Worm (Caenorhabditis elegans) whole organism, L1 larva: ENCODE data around the gene vha-20.

ENCODE experiments used
- aha-1 ChIP-seq: fragments of 150-350 bp; optimal IDR thresholded peaks from 2 replicates; lab custom pipeline; 2014; ENCODE audit warnings: missing biosample characterization, missing genetic modification characterization
- ceh-8 ChIP-seq: fragments of 200-800 bp; sonication (Bioruptor generic); optimal IDR thresholded peaks from 2 replicates; lab custom pipeline; 2018; ENCODE audit warnings: mild to moderate bottlenecking, missing genetic modification characterization, moderate library complexity, missing compliant biosample characterization
- ceh-82 ChIP-seq, 3 experiments: fragments of 150-350 bp in 1 of 3; sonication (generic microtip) in 2 of 3; optimal IDR thresholded peaks; 2 replicates each; lab custom pipeline; 2014 to 2017; ENCODE audit warnings: missing biosample characterization in 3 of 3, missing genetic modification characterization in 3 of 3
- dpl-1 ChIP-seq, 3 experiments: fragments of 150-350 bp in 2 of 3; sonication (generic microtip) in 1 of 3; optimal IDR thresholded peaks; 2 replicates each; lab custom pipeline; 2014 to 2017; ENCODE audit warnings: missing biosample characterization in 3 of 3, missing genetic modification characterization in 3 of 3, missing genetic modification reagents in 3 of 3
- dsc-1 ChIP-seq: sonication (generic microtip); optimal IDR thresholded peaks from 2 replicates; lab custom pipeline; 2016; ENCODE audit warnings: mild to moderate bottlenecking, missing genetic modification characterization, missing compliant biosample characterization
- efl-1 ChIP-seq, 4 experiments: fragments of 150-350 bp; optimal IDR thresholded peaks in 3 of 4; peaks in 1 of 4; 1 replicate in 1 of 4; 2 replicates in 3 of 4; lab custom pipeline; 2014; ENCODE audit warnings: missing biosample characterization in 2 of 4, missing genetic modification characterization in 2 of 4, missing genetic modification reagents in 2 of 4
- efl-3 ChIP-seq: fragments of 200-800 bp; sonication (Bioruptor generic); optimal IDR thresholded peaks from 2 replicates; lab custom pipeline; 2018; ENCODE audit warnings: mild to moderate bottlenecking, missing genetic modification characterization, missing compliant biosample characterization
- egl-27 ChIP-seq, 2 experiments: fragments of 150-350 bp in 1 of 2; sonication (generic microtip); optimal IDR thresholded peaks; 3 replicates each; lab custom pipeline; 2017 to 2018; ENCODE audit warnings: missing biosample characterization in 2 of 2, missing genetic modification characterization in 2 of 2, missing genetic modification reagents in 2 of 2
- elt-2 ChIP-seq: sonication (generic microtip); optimal IDR thresholded peaks from 2 replicates; lab custom pipeline; 2016; ENCODE audit warnings: missing genetic modification characterization, mild to moderate bottlenecking, inconsistent platforms, missing compliant biosample characterization, missing genetic modification reagents
- fkh-10 ChIP-seq: sonication (generic microtip); optimal IDR thresholded peaks from 2 replicates; lab custom pipeline; 2017; ENCODE audit warnings: missing biosample characterization, missing genetic modification reagents, missing genetic modification characterization
- fkh-4 ChIP-seq: sonication (generic microtip); optimal IDR thresholded peaks from 2 replicates; lab custom pipeline; 2016; ENCODE audit warnings: missing compliant biosample characterization, missing genetic modification characterization, borderline replicate concordance
- fkh-8 ChIP-seq: sonication (generic microtip); optimal IDR thresholded peaks from 2 replicates; lab custom pipeline; 2016; ENCODE audit warnings: mild to moderate bottlenecking, missing genetic modification characterization, missing compliant biosample characterization
- grh-1 ChIP-seq: fragments of 200-800 bp; sonication (Bioruptor generic); IDR thresholded peaks from 2 replicates; pipeline ENCODE4 v1.3.6; 2022; ENCODE audit warnings: missing genetic modification reagents, missing genetic modification characterization, missing compliant biosample characterization
- hpl-2 ChIP-seq: fragments of 150-350 bp; optimal IDR thresholded peaks from 2 replicates; lab custom pipeline; 2014; ENCODE audit warnings: missing biosample characterization, missing genetic modification reagents, missing genetic modification characterization
- irx-1 ChIP-seq: sonication (generic microtip); optimal IDR thresholded peaks from 2 replicates; lab custom pipeline; 2016; ENCODE audit warnings: missing genetic modification characterization, missing compliant biosample characterization
- jun-1 ChIP-seq: fragments of 150-350 bp; optimal IDR thresholded peaks from 2 replicates; lab custom pipeline; 2014; ENCODE audit warnings: missing biosample characterization, missing genetic modification reagents, missing genetic modification characterization
- lin-14 ChIP-seq: fragments of 200-800 bp; sonication (Bioruptor generic); optimal IDR thresholded peaks from 2 replicates; lab custom pipeline; 2018; ENCODE audit warnings: mild to moderate bottlenecking, missing genetic modification characterization, moderate library complexity, missing compliant biosample characterization
- lin-35 ChIP-seq, 2 experiments: fragments of 150-350 bp; optimal IDR thresholded peaks; 2 replicates each; lab custom pipeline; 2014; ENCODE audit warnings: missing biosample characterization in 2 of 2, missing genetic modification characterization in 2 of 2, missing genetic modification reagents in 2 of 2
- lir-3 ChIP-seq: sonication (generic microtip); optimal IDR thresholded peaks from 2 replicates; lab custom pipeline; 2016; ENCODE audit warnings: mild to moderate bottlenecking, missing genetic modification characterization, moderate library complexity, missing compliant biosample characterization; ENCODE audit not compliant: poor library complexity
- mab-9 ChIP-seq: fragments of 200-800 bp; sonication (Bioruptor generic); IDR thresholded peaks from 2 replicates; pipeline ENCODE4 v1.3.6; 2022; ENCODE audit warnings: missing genetic modification reagents, missing genetic modification characterization, missing compliant biosample characterization
- mdl-1 ChIP-seq, 2 experiments: fragments of 150-350 bp; optimal IDR thresholded peaks; 2 replicates each; lab custom pipeline; 2014 to 2017; ENCODE audit warnings: missing biosample characterization in 2 of 2, missing genetic modification characterization in 2 of 2, inconsistent platforms in 1 of 2
- mep-1 ChIP-seq: fragments of 150-350 bp; optimal IDR thresholded peaks from 2 replicates; lab custom pipeline; 2014; ENCODE audit warnings: missing biosample characterization, missing genetic modification characterization
- nhr-11 ChIP-seq: fragments of 150-350 bp; optimal IDR thresholded peaks from 2 replicates; lab custom pipeline; 2014; ENCODE audit warnings: missing biosample characterization, missing genetic modification characterization
- nhr-47 ChIP-seq: sonication (generic microtip); optimal IDR thresholded peaks from 2 replicates; lab custom pipeline; 2016; ENCODE audit warnings: mild to moderate bottlenecking, missing genetic modification characterization, moderate library complexity, missing compliant biosample characterization
- nhr-71 ChIP-seq: sonication (generic microtip); optimal IDR thresholded peaks from 2 replicates; lab custom pipeline; 2016; ENCODE audit warnings: mild to moderate bottlenecking, missing genetic modification characterization, moderate library complexity, missing compliant biosample characterization
- nhr-76 ChIP-seq: sonication (generic microtip); optimal IDR thresholded peaks from 2 replicates; lab custom pipeline; 2017; ENCODE audit warnings: missing biosample characterization, missing genetic modification characterization
- pax-3 ChIP-seq: fragments of 200-800 bp; sonication (Bioruptor generic); optimal IDR thresholded peaks from 2 replicates; lab custom pipeline; 2018; ENCODE audit warnings: mild to moderate bottlenecking, missing genetic modification characterization, moderate library complexity, missing compliant biosample characterization
- snpc-4 ChIP-seq: fragments of 150-350 bp; optimal IDR thresholded peaks from 2 replicates; lab custom pipeline; 2014; ENCODE audit warnings: missing biosample characterization, missing genetic modification characterization
- sox-4 ChIP-seq: sonication (generic microtip); optimal IDR thresholded peaks from 2 replicates; lab custom pipeline; 2016; ENCODE audit warnings: missing genetic modification characterization, missing compliant biosample characterization
- tlp-1 ChIP-seq: fragments of 150-350 bp; optimal IDR thresholded peaks from 2 replicates; lab custom pipeline; 2014; ENCODE audit warnings: missing biosample characterization, missing genetic modification characterization
- xbp-1 ChIP-seq: sonication (generic microtip); optimal IDR thresholded peaks from 2 replicates; lab custom pipeline; 2016; ENCODE audit warnings: missing genetic modification characterization, missing compliant biosample characterization
- zag-1 ChIP-seq: fragments of 150-350 bp; optimal IDR thresholded peaks from 2 replicates; lab custom pipeline; 2014; ENCODE audit warnings: missing biosample characterization, missing genetic modification characterization
- ztf-11 ChIP-seq, 2 experiments: sonication (generic microtip); optimal IDR thresholded peaks; 2 replicates each; lab custom pipeline; 2016 to 2017; ENCODE audit warnings: missing genetic modification characterization in 2 of 2, missing biosample characterization in 1 of 2, missing compliant biosample characterization in 1 of 2
- ztf-4 ChIP-seq: fragments of 150-350 bp; optimal IDR thresholded peaks from 2 replicates; lab custom pipeline; 2014; ENCODE audit warnings: missing biosample characterization, missing genetic modification characterization

Gene vha-20

ce11 chrX:14185631-14186030, 21.3 kb upstream of the vha-20 start:
- TF ChIP-seq nhr-11 (tag; lab: Kevin White, UChicago): no peak
- peak; percentile 84 for TF ChIP-seq pax-3 (tag; lab: Kevin White, UChicago)
- no peak for TF ChIP-seq lir-3 (tag; lab: Kevin White, UChicago)
- TF ChIP-seq fkh-4 (tag; lab: Kevin White, UChicago): peak; percentile 42
- TF ChIP-seq elt-2: no peak
- TF ChIP-seq xbp-1 (tag; lab: Kevin White, UChicago): no peak
- TF ChIP-seq snpc-4 (tag; lab: Kevin White, UChicago): no peak
- TF ChIP-seq nhr-47 (tag; lab: Kevin White, UChicago): peak; percentile 38
- TF ChIP-seq fkh-10 (GFP tag; lab: Kevin White, UChicago): no peak
- TF ChIP-seq nhr-71: peak; percentile 39
- TF ChIP-seq fkh-8 (tag; lab: Kevin White, UChicago): peak; percentile 23
- TF ChIP-seq efl-1 (optimal IDR thresholded peaks at IDR 0.05; lab: Kevin White, UChicago): no peak
- TF ChIP-seq efl-1 (GFP tag; optimal IDR thresholded peaks at IDR 0.05 in 1 of 2; lab: Kevin White, UChicago): no peak
- no peak for TF ChIP-seq tlp-1 (tag; lab: Kevin White, UChicago)
- no peak for TF ChIP-seq nhr-76
- TF ChIP-seq hpl-2: no peak
- peak; percentile 73 for TF ChIP-seq sox-4 (tag; lab: Kevin White, UChicago)
- TF ChIP-seq jun-1 (tag; lab: Kevin White, UChicago): no peak
- no peak for TF ChIP-seq ztf-4 (tag; lab: Kevin White, UChicago)
- TF ChIP-seq dsc-1 (tag; lab: Kevin White, UChicago): peak; percentile 99

ce11 chrX:14182514-14182913, 18.2 kb upstream of the vha-20 start:
- TF ChIP-seq mab-9: no peak
- TF ChIP-seq dsc-1 (tag; lab: Kevin White, UChicago): peak; percentile 88
- TF ChIP-seq lin-14 (GFP tag; lab: Kevin White, UChicago): no peak
- TF ChIP-seq pax-3 (tag; lab: Kevin White, UChicago): peak; percentile 55
- peak; percentile 36 for TF ChIP-seq sox-4 (tag; lab: Kevin White, UChicago)

ce11 chrX:14180151-14180550, 15.8 kb upstream of the vha-20 start, which contains the start of gene C37E2.3:
C37E2.3 (plus strand) TSS chrX:14180451.
- TF ChIP-seq ztf-11 (tag; optimal IDR thresholded peaks at IDR 0.05; lab: Kevin White, UChicago): no peak
- TF ChIP-seq nhr-47 (tag; lab: Kevin White, UChicago): no peak
- no peak for TF ChIP-seq irx-1 (tag; lab: Kevin White, UChicago)
- no peak for TF ChIP-seq fkh-4 (tag; lab: Kevin White, UChicago)

- no peak for TF ChIP-seq zag-1 (tag; lab: Kevin White, UChicago)
- TF ChIP-seq tlp-1 (tag; lab: Kevin White, UChicago): no peak
- TF ChIP-seq mdl-1 (tag; optimal IDR thresholded peaks at IDR 0.05; lab: Kevin White, UChicago): no peak
- no peak for TF ChIP-seq efl-3
- no peak for TF ChIP-seq mep-1 (tag; lab: Kevin White, UChicago)
- no peak for TF ChIP-seq nhr-71
- no peak for TF ChIP-seq grh-1 (GFP tag; lab: Robert Waterston, UW)
- TF ChIP-seq efl-1 (optimal IDR thresholded peaks at IDR 0.05; lab: Kevin White, UChicago): no peak
- TF ChIP-seq efl-1 (GFP tag; optimal IDR thresholded peaks at IDR 0.05 in 1 of 2; lab: Kevin White, UChicago): no peak
- TF ChIP-seq ceh-82 (tag; optimal IDR thresholded peaks at IDR 0.05; lab: Kevin White, UChicago): no peak
- TF ChIP-seq aha-1 (tag; lab: Kevin White, UChicago): no peak
- no peak for TF ChIP-seq ceh-8
- TF ChIP-seq fkh-10 (GFP tag; lab: Kevin White, UChicago): no peak
- TF ChIP-seq lin-35 (GFP tag; optimal IDR thresholded peaks at IDR 0.05; lab: Kevin White, UChicago): no peak
- no peak for TF ChIP-seq dpl-1 (GFP tag; optimal IDR thresholded peaks at IDR 0.05; lab: Kevin White, UChicago)
- TF ChIP-seq lir-3 (tag; lab: Kevin White, UChicago): no peak
- TF ChIP-seq egl-27 (tag; optimal IDR thresholded peaks at IDR 0.05; lab: Kevin White, UChicago): no peak
Observed at ce11 chrX:14179488-14179887, 15.2 kb upstream of the vha-20 start.
